Worm (Caenorhabditis elegans) whole organism, L4 larva: Measurements from ENCODE around the gene ceh-20.
A peak's percentile ranks its signal among the peaks of the same experiment; 100 is the strongest.

ENCODE experiments used
- D1046.2 ChIP-seq: fragments of 200-800 bp; sonication (Bioruptor generic); IDR thresholded peaks from 2 replicates; pipeline ENCODE4 v1.3.6; 2022; ENCODE audit warnings: missing genetic modification characterization, missing compliant biosample characterization
- R02D3.7 ChIP-seq: fragments of 150-350 bp; sonication (generic microtip); optimal IDR thresholded peaks from 3 replicates; lab custom pipeline; 2014; ENCODE audit warnings: missing biosample characterization, missing genetic modification characterization
- T20F7.1 ChIP-seq: fragments of 200-800 bp; sonication (Bioruptor generic); optimal IDR thresholded peaks from 2 replicates; lab custom pipeline; 2018; ENCODE audit warnings: mild to moderate bottlenecking, missing genetic modification characterization, missing compliant biosample characterization
- T26A8.4 ChIP-seq: fragments of 200-800 bp; sonication (Bioruptor generic); IDR thresholded peaks from 2 replicates; pipeline ENCODE4 v1.3.6; 2022; ENCODE audit warnings: missing genetic modification characterization, missing compliant biosample characterization
- Y105C5A.15 ChIP-seq: fragments of 200-800 bp; sonication (Bioruptor generic); IDR thresholded peaks from 2 replicates; pipeline ENCODE4 v1.3.6; 2022; ENCODE audit warnings: missing genetic modification characterization, missing compliant biosample characterization
- Y48G9A.11 ChIP-seq: fragments of 200-800 bp; sonication (Bioruptor generic); IDR thresholded peaks from 2 replicates; pipeline ENCODE4 v1.3.6; 2022; ENCODE audit warnings: missing genetic modification reagents, missing genetic modification characterization, missing compliant biosample characterization
- Y5F2A.4 ChIP-seq: fragments of 200-800 bp; sonication (Bioruptor generic); optimal IDR thresholded peaks from 2 replicates; lab custom pipeline; 2018; ENCODE audit warnings: mild to moderate bottlenecking, missing genetic modification characterization, missing compliant biosample characterization
- ZK546.5 ChIP-seq, 2 experiments: sonication (generic microtip); optimal IDR thresholded peaks; 2 replicates each; lab custom pipeline; 2017; ENCODE audit warnings: missing biosample characterization in 2 of 2, missing genetic modification characterization in 2 of 2
- aha-1 ChIP-seq: fragments of 150-350 bp; peaks from one replicate; lab custom pipeline; 2014; ENCODE audit warnings: missing biosample characterization, missing genetic modification characterization
- ceh-20 ChIP-seq: fragments of 200-800 bp; sonication (Bioruptor generic); IDR thresholded peaks from 2 replicates; pipeline ENCODE4 v1.3.6; 2022; ENCODE audit warnings: missing genetic modification reagents, missing genetic modification characterization, missing compliant biosample characterization
- ceh-62 ChIP-seq: sonication (generic microtip); optimal IDR thresholded peaks from 2 replicates; lab custom pipeline; 2017; ENCODE audit warnings: missing biosample characterization, missing genetic modification characterization
- ces-1 ChIP-seq: fragments of 150-350 bp; sonication (generic microtip); optimal IDR thresholded peaks from 4 replicates; lab custom pipeline; 2014; ENCODE audit warnings: missing biosample characterization, missing genetic modification reagents, missing genetic modification characterization
- daf-16 ChIP-seq, 3 experiments: sonication (generic microtip); optimal IDR thresholded peaks; 2 replicates each; lab custom pipeline; 2016 to 2017; ENCODE audit warnings: missing genetic modification characterization in 3 of 3, missing genetic modification reagents in 3 of 3, mild to moderate bottlenecking in 2 of 3, missing compliant biosample characterization in 2 of 3, missing biosample characterization in 1 of 3, moderate library complexity in 1 of 3
- dmd-8 ChIP-seq: fragments of 200-800 bp; sonication (Bioruptor generic); IDR thresholded peaks from 2 replicates; pipeline ENCODE4 v1.3.6; 2022; ENCODE audit warnings: missing genetic modification characterization, missing compliant biosample characterization
- dpl-1 ChIP-seq: fragments of 150-350 bp; optimal IDR thresholded peaks from 2 replicates; lab custom pipeline; 2014; ENCODE audit warnings: missing biosample characterization, missing genetic modification reagents, missing genetic modification characterization
- dve-1 ChIP-seq: sonication (generic microtip); optimal IDR thresholded peaks from 2 replicates; lab custom pipeline; 2017; ENCODE audit warnings: antibody characterized with exemption, mild to moderate bottlenecking, missing genetic modification characterization, missing compliant biosample characterization; ENCODE audit not compliant: insufficient read depth
- gei-8 ChIP-seq: fragments of 200-800 bp; sonication (Bioruptor generic); optimal IDR thresholded peaks from 2 replicates; lab custom pipeline; 2018; ENCODE audit warnings: mild to moderate bottlenecking, missing genetic modification characterization, missing compliant biosample characterization
- hif-1 ChIP-seq, 2 experiments: sonication (generic microtip); optimal IDR thresholded peaks; 2 replicates each; lab custom pipeline; 2016 to 2017; ENCODE audit warnings: missing compliant biosample characterization in 2 of 2, missing genetic modification characterization in 2 of 2, missing genetic modification reagents in 2 of 2, missing genotype in 2 of 2, mild to moderate bottlenecking in 1 of 2
- hlh-30 ChIP-seq: sonication (generic microtip); optimal IDR thresholded peaks from 2 replicates; lab custom pipeline; 2017; ENCODE audit warnings: antibody characterized with exemption, mild to moderate bottlenecking, missing genetic modification characterization, missing compliant biosample characterization; ENCODE audit not compliant: insufficient read depth
- hmg-1.1 ChIP-seq: fragments of 200-800 bp; sonication (Bioruptor generic); IDR thresholded peaks from 2 replicates; pipeline ENCODE4 v1.3.6; 2022; ENCODE audit warnings: missing genetic modification reagents, missing genetic modification characterization, missing compliant biosample characterization
- lin-13 ChIP-seq: fragments of 150-350 bp; optimal IDR thresholded peaks from 2 replicates; lab custom pipeline; 2014; ENCODE audit warnings: missing biosample characterization, missing genetic modification reagents, missing genetic modification characterization
- lin-15B ChIP-seq: fragments of 150-350 bp; sonication (generic microtip); optimal IDR thresholded peaks from 3 replicates; lab custom pipeline; 2014; ENCODE audit warnings: missing biosample characterization, missing genetic modification characterization
- lin-38 ChIP-seq: fragments of 200-800 bp; sonication (Bioruptor generic); IDR thresholded peaks from 2 replicates; pipeline ENCODE4 v1.3.6; 2022; ENCODE audit warnings: missing genetic modification reagents, missing genetic modification characterization, missing compliant biosample characterization
- lin-39 ChIP-seq: fragments of 150-350 bp; optimal IDR thresholded peaks from 2 replicates; lab custom pipeline; 2014; ENCODE audit warnings: missing biosample characterization, missing genetic modification reagents, missing genetic modification characterization
- lsy-2 ChIP-seq, 2 experiments: fragments of 150-350 bp in 1 of 2; sonication (generic microtip) in 1 of 2; optimal IDR thresholded peaks; 2 replicates each; lab custom pipeline; 2014 to 2017; ENCODE audit warnings: missing biosample characterization in 2 of 2, missing genetic modification characterization in 2 of 2
- madf-9 ChIP-seq: fragments of 200-800 bp; sonication (Bioruptor generic); conservative IDR thresholded peaks from 2 replicates; pipeline ENCODE4 v1.3.6; 2022; ENCODE audit warnings: missing genetic modification reagents, missing genetic modification characterization, missing compliant biosample characterization
- mep-1 ChIP-seq: fragments of 150-350 bp; sonication (generic microtip); optimal IDR thresholded peaks from 3 replicates; lab custom pipeline; 2014; ENCODE audit warnings: missing biosample characterization, missing genetic modification characterization
- mes-2 ChIP-seq: sonication (generic microtip); optimal IDR thresholded peaks from 2 replicates; lab custom pipeline; 2016; ENCODE audit warnings: missing genotype, mild to moderate bottlenecking, missing genetic modification characterization, missing compliant biosample characterization; ENCODE audit not compliant: poor library complexity, severe bottlenecking
- mxl-3 ChIP-seq: fragments of 200-800 bp; sonication (Bioruptor generic); optimal IDR thresholded peaks from 2 replicates; lab custom pipeline; 2018; ENCODE audit warnings: mild to moderate bottlenecking, missing genetic modification characterization, missing compliant biosample characterization
- nhr-102 ChIP-seq: sonication (generic microtip); optimal IDR thresholded peaks from 2 replicates; lab custom pipeline; 2016; ENCODE audit warnings: mild to moderate bottlenecking, missing genetic modification characterization, moderate library complexity, missing compliant biosample characterization
- nhr-11 ChIP-seq: fragments of 150-350 bp; optimal IDR thresholded peaks from 2 replicates; lab custom pipeline; 2014; ENCODE audit warnings: missing biosample characterization, missing genetic modification characterization
- nhr-111 ChIP-seq: fragments of 200-800 bp; sonication (Bioruptor generic); optimal IDR thresholded peaks from 2 replicates; lab custom pipeline; 2018; ENCODE audit warnings: mild to moderate bottlenecking, missing genetic modification characterization, missing compliant biosample characterization
- nhr-76 ChIP-seq: fragments of 150-350 bp; optimal IDR thresholded peaks from 2 replicates; lab custom pipeline; 2014; ENCODE audit warnings: missing biosample characterization, missing genetic modification characterization
- pha-4 ChIP-seq, 2 experiments: fragments of 150-350 bp in 1 of 2; fragments of 200-800 bp in 1 of 2; sonication (Bioruptor generic) in 1 of 2; IDR thresholded peaks in 1 of 2; optimal IDR thresholded peaks in 1 of 2; 2 replicates each; pipeline versions ENCODE4 v1.3.6 to Lab custom; 2014 to 2022; ENCODE audit warnings: missing genetic modification characterization in 2 of 2, missing genetic modification reagents in 2 of 2, missing biosample characterization in 1 of 2, missing compliant biosample characterization in 1 of 2
- sdz-12 ChIP-seq: fragments of 200-800 bp; sonication (Bioruptor generic); optimal IDR thresholded peaks from 2 replicates; lab custom pipeline; 2018; ENCODE audit warnings: mild to moderate bottlenecking, missing genetic modification characterization, missing compliant biosample characterization
- set-16 ChIP-seq: fragments of 200-800 bp; sonication (Bioruptor generic); IDR thresholded peaks from 2 replicates; pipeline ENCODE4 v1.3.6; 2022; ENCODE audit warnings: missing genetic modification reagents, missing genetic modification characterization, missing compliant biosample characterization
- tag-97 ChIP-seq: fragments of 200-800 bp; sonication (Bioruptor generic); IDR thresholded peaks from 2 replicates; pipeline ENCODE4 v1.3.6; 2022; ENCODE audit warnings: missing genetic modification characterization, missing compliant biosample characterization
- unc-130 ChIP-seq: sonication (generic microtip); optimal IDR thresholded peaks from 2 replicates; lab custom pipeline; 2016; ENCODE audit warnings: missing genetic modification reagents, missing genetic modification characterization, missing compliant biosample characterization
- unc-39 ChIP-seq: sonication (generic microtip); optimal IDR thresholded peaks from 2 replicates; lab custom pipeline; 2017; ENCODE audit warnings: missing biosample characterization, missing genetic modification characterization
- unc-62 ChIP-seq, 3 experiments: fragments of 150-350 bp in 1 of 3; sonication (generic microtip); optimal IDR thresholded peaks in 2 of 3; peaks in 1 of 3; 1 replicate in 1 of 3; 2 replicates in 2 of 3; lab custom pipeline; 2014 to 2017; ENCODE audit warnings: missing biosample characterization in 3 of 3, missing genetic modification characterization in 3 of 3, missing genetic modification reagents in 3 of 3, missing genotype in 1 of 3
- zag-1 ChIP-seq: fragments of 150-350 bp; optimal IDR thresholded peaks from 2 replicates; lab custom pipeline; 2014; ENCODE audit warnings: missing biosample characterization, missing genetic modification characterization
- ztf-7 ChIP-seq: fragments of 150-350 bp; optimal IDR thresholded peaks from 2 replicates; lab custom pipeline; 2014; ENCODE audit warnings: missing biosample characterization, missing genetic modification characterization

Gene ceh-20

ce11 chrIII:6968080-6968639, 11.5 kb upstream of the ceh-20 start, which contains the start of gene panl-2:
Gene panl-2, minus strand, starts transcription at chrIII:6968130.
- TF ChIP-seq dpl-1 (GFP tag; lab: Kevin White, UChicago) (peak; percentile 86), T26A8.4 (no peak), unc-39 (tag; lab: Kevin White, UChicago) (no peak), lsy-2 (tag; optimal IDR thresholded peaks at IDR 0.05; lab: Kevin White, UChicago) (peak in 1 of 2 experiments; percentile 88), mes-2 (tag; lab: Kevin White, UChicago) (peak; percentile 67), aha-1 (tag; lab: Kevin White, UChicago) (no peak), T20F7.1 (GFP tag; lab: Kevin White, UChicago) (peak; percentile 94), ZK546.5 (tag; optimal IDR thresholded peaks at IDR 0.05; lab: Kevin White, UChicago) (no peak), dve-1 (no peak), Y48G9A.11 (GFP tag; lab: Robert Waterston, UW) (peak; percentile 85), R02D3.7 (tag; lab: Kevin White, UChicago) (peak; percentile 57), sdz-12 (GFP tag; lab: Kevin White, UChicago) (no peak), nhr-11 (tag; lab: Kevin White, UChicago) (peak; percentile 9), mep-1 (tag; lab: Kevin White, UChicago) (peak; percentile 24), madf-9 (GFP tag; lab: Robert Waterston, UW) (no peak), nhr-76 (tag; lab: Kevin White, UChicago) (no peak), nhr-102 (tag; lab: Kevin White, UChicago) (no peak), set-16 (peak; percentile 33; the same call in 1 of the 2 replicates), lin-38 (GFP tag; lab: Robert Waterston, UW) (0 out of 2 replicates have a peak, but pooled peaks have one; percentile 7), hmg-1.1 (GFP tag; lab: Robert Waterston, UW) (0 out of 2 replicates have a peak, but pooled peaks have one; percentile 9), daf-16 (GFP tag; optimal IDR thresholded peaks at IDR 0.05; lab: Kevin White, UChicago) (no peak), daf-16 (tag; optimal IDR thresholded peaks at IDR 0.05; lab: Kevin White, UChicago) (peak; percentile 57), hif-1 (tag; optimal IDR thresholded peaks at IDR 0.05; lab: Kevin White, UChicago) (no peak), hlh-30 (peak; percentile 91)

- TF ChIP-seq tag-97 (GFP tag; lab: Robert Waterston, UW), result no peak
- no peak for TF ChIP-seq Y105C5A.15
- no peak for TF ChIP-seq R02D3.7 (tag; lab: Kevin White, UChicago)
- TF ChIP-seq T20F7.1 (GFP tag; lab: Kevin White, UChicago), result no peak
- TF ChIP-seq unc-62 (GFP tag; optimal IDR thresholded peaks at IDR 0.05 in 1 of 2; lab: Kevin White, UChicago), result no peak
- no peak for TF ChIP-seq unc-62 (tag; optimal IDR thresholded peaks at IDR 0.05; lab: Kevin White, UChicago)
- no peak for TF ChIP-seq dmd-8
- no peak for TF ChIP-seq ZK546.5 (tag; optimal IDR thresholded peaks at IDR 0.05; lab: Kevin White, UChicago)
- no peak for TF ChIP-seq T26A8.4
- TF ChIP-seq zag-1 (tag; lab: Kevin White, UChicago), result no peak
- no peak for TF ChIP-seq hmg-1.1 (GFP tag; lab: Robert Waterston, UW)
- TF ChIP-seq unc-39 (tag; lab: Kevin White, UChicago), result no peak
- TF ChIP-seq ztf-7 (tag; lab: Kevin White, UChicago), result no peak
Measured at ce11 chrIII:6968655-6969054, 11.0 kb upstream of the ceh-20 start.

- TF ChIP-seq aha-1 (tag; lab: Kevin White, UChicago), result peak; percentile 7
- no peak for TF ChIP-seq tag-97 (GFP tag; lab: Robert Waterston, UW)
Measured at ce11 chrIII:6969090-6969489, 10.6 kb upstream of the ceh-20 start, which contains the start of gene F31E3.12. Gene F31E3.12, plus strand, starts transcription at chrIII:6969390.

- TF ChIP-seq lin-15B (tag; lab: Kevin White, UChicago) (no peak), ceh-20 (GFP tag; lab: Robert Waterston, UW) (no peak), D1046.2 (GFP tag; lab: Robert Waterston, UW) (no peak), mxl-3 (GFP tag; lab: Kevin White, UChicago) (no peak), nhr-111 (GFP tag; lab: Kevin White, UChicago) (no peak), Y5F2A.4 (GFP tag; lab: Kevin White, UChicago) (peak; percentile 44), unc-130 (GFP tag; lab: Kevin White, UChicago) (peak; percentile 76), ces-1 (GFP tag; lab: Kevin White, UChicago) (no peak), lin-39 (tag; lab: Kevin White, UChicago) (no peak), dve-1 (no peak), gei-8 (GFP tag; lab: Kevin White, UChicago) (no peak), ceh-62 (tag; lab: Kevin White, UChicago) (no peak), lin-13 (GFP tag; lab: Kevin White, UChicago) (peak; percentile 17), pha-4 (GFP tag; IDR thresholded peaks at IDR 0.05; lab: Robert Waterston, UW) (peak; percentile 59; the same call in 1 of the 2 replicates), pha-4 (tag; optimal IDR thresholded peaks at IDR 0.05; lab: Kevin White, UChicago) (no peak)
Measured at ce11 chrIII:6969781-6970342, 9.8 kb upstream of the ceh-20 start.
